Worm (Caenorhabditis elegans): ENCODE results near the gene hsb-1.

The hsb-1 gene

DNA sequence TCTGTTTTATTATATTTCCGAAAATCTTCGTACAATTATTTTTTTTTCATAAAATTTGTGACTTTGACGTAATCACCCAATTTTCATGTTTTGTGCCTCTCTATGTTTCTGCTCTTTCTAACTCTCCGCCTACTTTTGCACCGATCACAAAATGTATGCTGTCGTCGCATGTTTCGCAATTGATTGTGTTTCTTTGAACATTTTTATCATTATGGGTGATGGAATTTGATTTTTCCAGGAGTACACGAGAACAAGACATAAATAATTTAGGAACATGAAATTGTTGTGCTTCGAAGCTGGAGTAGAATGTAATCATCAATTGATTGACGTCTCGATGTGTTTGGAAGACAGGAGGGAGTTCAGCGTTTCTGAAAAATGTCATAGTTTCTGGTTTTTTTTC is 33.9 kb upstream of the hsb-1 start (continued):
- no peak for TF ChIP-seq madf-9 (GFP tag; conservative IDR thresholded peaks at IDR 0.05)
- TF ChIP-seq dmd-6 (GFP tag; IDR thresholded peaks at IDR 0.05), result peak; percentile 99
- TF ChIP-seq ctbp-1 (GFP tag; IDR thresholded peaks at IDR 0.05), result no peak
- TF ChIP-seq daf-16 (GFP tag; optimal IDR thresholded peaks at IDR 0.05), result peak in 1 of 2 experiments; percentile 71
- TF ChIP-seq daf-16 (tag; optimal IDR thresholded peaks at IDR 0.05), result peak; percentile 97
- no peak for TF ChIP-seq nhr-76 (tag; optimal IDR thresholded peaks at IDR 0.05)
- TF ChIP-seq ama-1 (optimal IDR thresholded peaks at IDR 0.05), result no peak
- TF ChIP-seq ceh-28 (tag; optimal IDR thresholded peaks at IDR 0.05), result no peak
- no peak for TF ChIP-seq tag-97 (GFP tag; IDR thresholded peaks at IDR 0.05)
- peak; percentile 7 for TF ChIP-seq lin-13 (GFP tag; optimal IDR thresholded peaks at IDR 0.05)
- peak; percentile 89 for TF ChIP-seq dve-1 (tag; optimal IDR thresholded peaks at IDR 0.05; ENCODE audit: insufficient read depth)
- no peak for TF ChIP-seq nhr-42 (GFP tag; IDR thresholded peaks at IDR 0.05)
- no peak for TF ChIP-seq vab-7 (GFP tag; IDR thresholded peaks at IDR 0.05)
- TF ChIP-seq nhr-10 (tag; optimal IDR thresholded peaks at IDR 0.05), result peak; percentile 40
- TF ChIP-seq mxl-3 (GFP tag; optimal IDR thresholded peaks at IDR 0.05), result no peak
- TF ChIP-seq ztf-11 (tag; optimal IDR thresholded peaks at IDR 0.05), result no peak
- no peak for TF ChIP-seq sdz-12 (GFP tag; optimal IDR thresholded peaks at IDR 0.05)
- TF ChIP-seq duxl-1 (tag; optimal IDR thresholded peaks at IDR 0.05; ENCODE audit: poor library complexity), result no peak
- no peak for TF ChIP-seq F44E2.7 (GFP tag; IDR thresholded peaks at IDR 0.05)
- no peak for TF ChIP-seq dmd-9 (GFP tag; IDR thresholded peaks at IDR 0.05)
- TF ChIP-seq lin-15B (tag; optimal IDR thresholded peaks at IDR 0.05), result no peak
- TF ChIP-seq snpc-4 (tag; optimal IDR thresholded peaks at IDR 0.05), result no peak
- no peak for TF ChIP-seq set-16 (GFP tag; IDR thresholded peaks at IDR 0.05)
- no peak for TF ChIP-seq Y105C5A.15 (GFP tag; IDR thresholded peaks at IDR 0.05)
- no peak for TF ChIP-seq zip-2 (tag; optimal IDR thresholded peaks at IDR 0.05)
- TF ChIP-seq unc-39 (tag; optimal IDR thresholded peaks at IDR 0.05), result no peak
- peak; percentile 91 for TF ChIP-seq hlh-11 (tag; optimal IDR thresholded peaks at IDR 0.05)
- TF ChIP-seq lim-7 (GFP tag; IDR thresholded peaks at IDR 0.05), result no peak
- peak; percentile 95 for TF ChIP-seq pqm-1 (tag; optimal IDR thresholded peaks at IDR 0.05)
- TF ChIP-seq ceh-82 (tag; optimal IDR thresholded peaks at IDR 0.05), result no peak
- TF ChIP-seq Y48G9A.11 (GFP tag; IDR thresholded peaks at IDR 0.05), result no peak
- no peak for TF ChIP-seq lin-29 (GFP tag; IDR thresholded peaks at IDR 0.05)
- no peak for TF ChIP-seq daf-19 (GFP tag; conservative IDR thresholded peaks at IDR 0.05)
- TF ChIP-seq D1046.2 (GFP tag; IDR thresholded peaks at IDR 0.05), result no peak
- no peak for TF ChIP-seq madf-5 (GFP tag; IDR thresholded peaks at IDR 0.05)
- TF ChIP-seq daf-8 (GFP tag; IDR thresholded peaks at IDR 0.05), result no peak

- TF ChIP-seq arid-1 (GFP tag; conservative IDR thresholded peaks at IDR 0.05) (no peak), tag-97 (GFP tag; IDR thresholded peaks at IDR 0.05) (no peak), ceh-28 (tag; optimal IDR thresholded peaks at IDR 0.05) (no peak), spr-1 (tag; optimal IDR thresholded peaks at IDR 0.05) (no peak), pqm-1 (tag; optimal IDR thresholded peaks at IDR 0.05) (peak; percentile 99), nhr-102 (tag; optimal IDR thresholded peaks at IDR 0.05) (peak; percentile 81), daf-16 (GFP tag; optimal IDR thresholded peaks at IDR 0.05) (no peak), daf-16 (tag; optimal IDR thresholded peaks at IDR 0.05) (peak; percentile 89), lin-1 (GFP tag; IDR thresholded peaks at IDR 0.05) (no peak), unc-62 (GFP tag; optimal IDR thresholded peaks at IDR 0.05 in 1 of 2) (peak in 1 of 2 experiments; percentile 57), unc-62 (tag; optimal IDR thresholded peaks at IDR 0.05) (no peak), nhr-77 (tag; optimal IDR thresholded peaks at IDR 0.05) (peak; percentile 85), php-3 (GFP tag; IDR thresholded peaks at IDR 0.05) (peak; percentile 68), unc-130 (GFP tag; optimal IDR thresholded peaks at IDR 0.05) (no peak), nhr-48 (tag; optimal IDR thresholded peaks at IDR 0.05) (peak; percentile 17), hlh-11 (tag; optimal IDR thresholded peaks at IDR 0.05) (peak; percentile 73), dve-1 (tag; optimal IDR thresholded peaks at IDR 0.05; ENCODE audit: insufficient read depth) (peak; percentile 77), dmd-6 (GFP tag; IDR thresholded peaks at IDR 0.05) (peak; percentile 89), nhr-28 (tag; optimal IDR thresholded peaks at IDR 0.05) (peak; percentile 93), daf-8 (GFP tag; IDR thresholded peaks at IDR 0.05) (no peak), mxl-2 (GFP tag; conservative IDR thresholded peaks at IDR 0.05) (no peak)
Measured at ce11 chrIV:12599158-12599557, 32.1 kb upstream of the hsb-1 start, which contains the start of gene pgp-1. pgp-1 (minus strand) TSS chrIV:12599169.

Data from whole organism, L4 larva.